Fruit fly (Drosophila melanogaster) whole organism, embryonic: ENCODE results near the gene Ask1.
A peak's percentile ranks its signal among the peaks of the same experiment; 100 is the strongest.

Experiments used
- CG10209 ChIP-seq: fragments of 200-800 bp; sonication (Bioruptor generic); optimal IDR thresholded peaks from 3 replicates; lab custom pipeline; 2017; ENCODE audit warnings: missing biosample characterization, mild to moderate bottlenecking, missing genetic modification characterization, missing genetic modification reagents
- CG1024 ChIP-seq: fragments of 200-800 bp; sonication (Bioruptor generic); IDR thresholded peaks from 2 replicates; pipeline ENCODE4 v1.3.6; 2022; ENCODE audit warnings: missing biosample characterization, missing genetic modification characterization
- CG11247 ChIP-seq: fragments of 200-800 bp; sonication (Bioruptor generic); IDR thresholded peaks from 2 replicates; pipeline ENCODE4 v1.3.6; 2022; ENCODE audit warnings: missing biosample characterization, missing genetic modification characterization
- CG12104 ChIP-seq: fragments of 200-800 bp; sonication (Bioruptor generic); optimal IDR thresholded peaks from 3 replicates; lab custom pipeline; 2016; ENCODE audit warnings: missing biosample characterization, missing genetic modification characterization
- CG12155 ChIP-seq: fragments of 200-800 bp; sonication (Bioruptor generic); optimal IDR thresholded peaks from 3 replicates; lab custom pipeline; 2016; ENCODE audit warnings: missing biosample characterization, missing genetic modification characterization
- CG12219 ChIP-seq: fragments of 200-800 bp; sonication (Bioruptor generic); optimal IDR thresholded peaks from 3 replicates; lab custom pipeline; 2018; ENCODE audit warnings: missing biosample characterization, mild to moderate bottlenecking, missing genetic modification characterization
- CG12942 ChIP-seq: fragments of 200-800 bp; sonication (Bioruptor generic); optimal IDR thresholded peaks from 3 replicates; lab custom pipeline; 2016; ENCODE audit warnings: missing biosample characterization, missing genetic modification characterization
- CG13894 ChIP-seq: fragments of 200-800 bp; sonication (Bioruptor generic); optimal IDR thresholded peaks from 3 replicates; lab custom pipeline; 2018; ENCODE audit warnings: missing biosample characterization, mild to moderate bottlenecking, missing genetic modification characterization, moderate library complexity
- CG14050 ChIP-seq: fragments of 200-800 bp; sonication (Bioruptor generic); IDR thresholded peaks from 3 replicates; pipeline ENCODE4 v1.3.6; 2022; ENCODE audit warnings: missing biosample characterization, missing genetic modification characterization
- CG15269 ChIP-seq: fragments of 200-800 bp; sonication (Bioruptor generic); optimal IDR thresholded peaks from 2 replicates; lab custom pipeline; 2018; ENCODE audit warnings: missing biosample characterization, mild to moderate bottlenecking, missing genetic modification characterization, moderate library complexity
- CG2120 ChIP-seq: fragments of 200-800 bp; sonication (Bioruptor generic); optimal IDR thresholded peaks from 3 replicates; lab custom pipeline; 2016; ENCODE audit warnings: missing biosample characterization, missing genetic modification characterization
- CG3163 ChIP-seq: fragments of 200-800 bp; sonication (Bioruptor generic); optimal IDR thresholded peaks from 3 replicates; lab custom pipeline; 2016; ENCODE audit warnings: missing biosample characterization, missing genetic modification characterization
- CG3281 ChIP-seq: fragments of 200-800 bp; sonication (Bioruptor generic); optimal IDR thresholded peaks from 3 replicates; lab custom pipeline; 2017; ENCODE audit warnings: missing biosample characterization, mild to moderate bottlenecking, missing genetic modification characterization
- CG3407 ChIP-seq: fragments of 200-800 bp; sonication (Bioruptor generic); optimal IDR thresholded peaks from 2 replicates; lab custom pipeline; 2018; ENCODE audit warnings: missing biosample characterization, mild to moderate bottlenecking, missing genetic modification characterization
- CG4707 ChIP-seq: fragments of 200-800 bp; sonication (Bioruptor generic); optimal IDR thresholded peaks from 2 replicates; lab custom pipeline; 2018; ENCODE audit warnings: missing biosample characterization, mild to moderate bottlenecking, missing genetic modification characterization, moderate library complexity
- CG4730 ChIP-seq: fragments of 200-800 bp; sonication (Bioruptor generic); IDR thresholded peaks from 2 replicates; pipeline ENCODE4 v1.3.6; 2022; ENCODE audit warnings: missing biosample characterization, missing genetic modification characterization
- CG6765 ChIP-seq: fragments of 200-800 bp; sonication (Bioruptor generic); optimal IDR thresholded peaks from 3 replicates; lab custom pipeline; 2017; ENCODE audit warnings: missing biosample characterization, mild to moderate bottlenecking, missing genetic modification characterization
- CG7271 ChIP-seq: fragments of 200-800 bp; sonication (Bioruptor generic); optimal IDR thresholded peaks from 2 replicates; lab custom pipeline; 2018; ENCODE audit warnings: missing biosample characterization, mild to moderate bottlenecking, missing genetic modification characterization, moderate library complexity
- CG7357 ChIP-seq: fragments of 200-800 bp; sonication (Bioruptor generic); IDR thresholded peaks from 3 replicates; pipeline ENCODE4 v1.3.6; 2022; ENCODE audit warnings: missing biosample characterization, missing genetic modification characterization
- CG7839 ChIP-seq: fragments of 200-800 bp; sonication (Bioruptor generic); optimal IDR thresholded peaks from 3 replicates; lab custom pipeline; 2018; ENCODE audit warnings: missing biosample characterization, mild to moderate bottlenecking, missing genetic modification characterization, moderate library complexity
- CG7928 ChIP-seq: fragments of 200-800 bp; sonication (Bioruptor generic); optimal IDR thresholded peaks from 2 replicates; lab custom pipeline; 2017; ENCODE audit warnings: missing biosample characterization, mild to moderate bottlenecking, missing genetic modification characterization
- CG8359 ChIP-seq: fragments of 200-800 bp; sonication (Bioruptor generic); optimal IDR thresholded peaks from 2 replicates; lab custom pipeline; 2017; ENCODE audit warnings: missing biosample characterization, mild to moderate bottlenecking, missing genetic modification characterization, borderline replicate concordance
- ERR ChIP-seq: fragments of 200-800 bp; sonication (Bioruptor generic); optimal IDR thresholded peaks from 2 replicates; lab custom pipeline; 2016; ENCODE audit warnings: missing biosample characterization, missing genetic modification characterization
- Fer1 ChIP-seq: fragments of 200-800 bp; sonication (Bioruptor generic); optimal IDR thresholded peaks from 2 replicates; lab custom pipeline; 2017; ENCODE audit warnings: missing biosample characterization, mild to moderate bottlenecking, missing genetic modification characterization
- Gsc ChIP-seq: fragments of 200-800 bp; sonication (Bioruptor generic); IDR thresholded peaks from 2 replicates; pipeline ENCODE4 v1.3.6; 2022; ENCODE audit warnings: missing biosample characterization, missing genetic modification characterization
- Max ChIP-seq: fragments of 200-800 bp; sonication (Bioruptor generic); optimal IDR thresholded peaks from 2 replicates; lab custom pipeline; 2016; ENCODE audit warnings: missing biosample characterization, mild to moderate bottlenecking, missing genetic modification characterization
- Meics ChIP-seq: fragments of 200-800 bp; sonication (Bioruptor generic); optimal IDR thresholded peaks from 2 replicates; lab custom pipeline; 2017; ENCODE audit warnings: missing biosample characterization, mild to moderate bottlenecking, missing genetic modification characterization
- NFAT ChIP-seq: fragments of 200-800 bp; sonication (Bioruptor generic); IDR thresholded peaks from 2 replicates; pipeline ENCODE4 v1.3.6; 2022; ENCODE audit warnings: missing biosample characterization, missing genetic modification characterization
- NfI ChIP-seq: fragments of 200-800 bp; sonication (Bioruptor generic); optimal IDR thresholded peaks from 3 replicates; lab custom pipeline; 2018; ENCODE audit warnings: missing biosample characterization, mild to moderate bottlenecking, missing genetic modification characterization, moderate library complexity
- Opbp ChIP-seq: fragments of 200-800 bp; sonication (Bioruptor generic); IDR thresholded peaks from 3 replicates; pipeline ENCODE4 v1.3.6; 2022; ENCODE audit warnings: missing biosample characterization, missing genetic modification characterization; ENCODE audit not compliant: partially characterized antibody
- Optix ChIP-seq: fragments of 200-800 bp; sonication (Bioruptor generic); IDR thresholded peaks from 3 replicates; pipeline ENCODE4 v1.3.6; 2022; ENCODE audit warnings: missing biosample characterization, missing genetic modification characterization
- Ptx1 ChIP-seq: fragments of 200-800 bp; sonication (Bioruptor generic); IDR thresholded peaks from 2 replicates; pipeline ENCODE4 v1.3.6; 2022; ENCODE audit warnings: missing biosample characterization, missing genetic modification characterization
- Stat92E ChIP-seq, 3 experiments: fragments of >200 bp in 2 of 3; fragments of 200-800 bp in 1 of 3; sonication (Bioruptor generic) in 1 of 3; optimal IDR thresholded peaks; 2 replicates each; lab custom pipeline; 2017 to 2019; ENCODE audit warnings: missing biosample characterization in 3 of 3, missing genetic modification characterization in 3 of 3, mild to moderate bottlenecking in 1 of 3, moderate library complexity in 1 of 3
- Vsx1 ChIP-seq: fragments of 200-800 bp; sonication (Bioruptor generic); optimal IDR thresholded peaks from 2 replicates; lab custom pipeline; 2017; ENCODE audit warnings: missing biosample characterization, mild to moderate bottlenecking, missing genetic modification characterization, missing genetic modification reagents
- ara ChIP-seq: fragments of 200-800 bp; sonication (Bioruptor generic); IDR thresholded peaks from 2 replicates; pipeline ENCODE4 v1.3.6; 2022; ENCODE audit warnings: missing biosample characterization, missing genetic modification characterization
- chinmo ChIP-seq: fragments of 200-800 bp; sonication (Bioruptor generic); IDR thresholded peaks from 4 replicates; pipeline ENCODE4 v1.3.6; 2022; ENCODE audit warnings: missing biosample characterization, missing genetic modification characterization; ENCODE audit not compliant: partially characterized antibody
- cwo ChIP-seq: fragments of 200-800 bp; sonication (Bioruptor generic); optimal IDR thresholded peaks from 3 replicates; lab custom pipeline; 2017; ENCODE audit warnings: missing biosample characterization, missing genetic modification characterization, mild to moderate bottlenecking, moderate library complexity, missing genetic modification reagents
- dan ChIP-seq: fragments of 200-800 bp; sonication (Bioruptor generic); IDR thresholded peaks from 2 replicates; pipeline ENCODE4 v1.3.6; 2022; ENCODE audit warnings: missing biosample characterization, missing genetic modification characterization
- danr ChIP-seq: fragments of 200-800 bp; sonication (Bioruptor generic); IDR thresholded peaks from 2 replicates; pipeline ENCODE4 v1.3.6; 2022; ENCODE audit warnings: missing biosample characterization, missing genetic modification characterization
- dm ChIP-seq: fragments of 200-800 bp; sonication (Bioruptor generic); optimal IDR thresholded peaks from 3 replicates; lab custom pipeline; 2016; ENCODE audit warnings: missing biosample characterization, missing genetic modification characterization
- dmrt11E ChIP-seq: fragments of 200-800 bp; sonication (Bioruptor generic); optimal IDR thresholded peaks from 3 replicates; lab custom pipeline; 2018; ENCODE audit warnings: missing biosample characterization, mild to moderate bottlenecking, missing genetic modification characterization, moderate library complexity
- fd102C ChIP-seq: fragments of 200-800 bp; sonication (Bioruptor generic); optimal IDR thresholded peaks from 2 replicates; lab custom pipeline; 2018; ENCODE audit warnings: missing biosample characterization, mild to moderate bottlenecking, missing genetic modification characterization, moderate library complexity
- gcm2 ChIP-seq: fragments of 200-800 bp; sonication (Bioruptor generic); optimal IDR thresholded peaks from 2 replicates; lab custom pipeline; 2016; ENCODE audit warnings: missing biosample characterization, missing genetic modification characterization
- grn ChIP-seq: fragments of 200-800 bp; sonication (Bioruptor generic); optimal IDR thresholded peaks from 3 replicates; lab custom pipeline; 2017; ENCODE audit warnings: missing biosample characterization, missing genetic modification characterization
- h ChIP-seq: fragments of >200 bp; optimal IDR thresholded peaks from 2 replicates; lab custom pipeline; 2017
- luna ChIP-seq: fragments of 200-800 bp; sonication (Bioruptor generic); optimal IDR thresholded peaks from 2 replicates; lab custom pipeline; 2016; ENCODE audit warnings: missing biosample characterization, missing genetic modification characterization
- pan ChIP-seq, 4 experiments: fragments of >200 bp in 3 of 4; fragments of 200-800 bp in 1 of 4; sonication (Bioruptor generic) in 1 of 4; optimal IDR thresholded peaks in 3 of 4; IDR thresholded peaks in 1 of 4; 2 replicates each; pipeline versions ENCODE4 v1.3.6 to Lab custom; 2017 to 2022; ENCODE audit warnings: missing biosample characterization in 2 of 4, missing genetic modification characterization in 2 of 4, mixed read lengths in 1 of 4
- peb ChIP-seq: fragments of 200-800 bp; sonication (Bioruptor generic); IDR thresholded peaks from 2 replicates; pipeline ENCODE4 v1.3.6; 2022; ENCODE audit warnings: missing biosample characterization, missing genetic modification characterization
- pfk ChIP-seq: fragments of 200-800 bp; sonication (Bioruptor generic); optimal IDR thresholded peaks from 2 replicates; lab custom pipeline; 2018; ENCODE audit warnings: missing biosample characterization, mild to moderate bottlenecking, missing genetic modification characterization, moderate library complexity
- pho ChIP-seq: fragments of 200-800 bp; sonication (Bioruptor generic); optimal IDR thresholded peaks from 2 replicates; lab custom pipeline; 2016; ENCODE audit warnings: missing biosample characterization, missing genetic modification characterization
- tup ChIP-seq: fragments of 200-800 bp; sonication (Bioruptor generic); optimal IDR thresholded peaks from 2 replicates; lab custom pipeline; 2016; ENCODE audit warnings: missing biosample characterization, mild to moderate bottlenecking, missing genetic modification characterization, moderate library complexity

Ask1 gene

DNA sequence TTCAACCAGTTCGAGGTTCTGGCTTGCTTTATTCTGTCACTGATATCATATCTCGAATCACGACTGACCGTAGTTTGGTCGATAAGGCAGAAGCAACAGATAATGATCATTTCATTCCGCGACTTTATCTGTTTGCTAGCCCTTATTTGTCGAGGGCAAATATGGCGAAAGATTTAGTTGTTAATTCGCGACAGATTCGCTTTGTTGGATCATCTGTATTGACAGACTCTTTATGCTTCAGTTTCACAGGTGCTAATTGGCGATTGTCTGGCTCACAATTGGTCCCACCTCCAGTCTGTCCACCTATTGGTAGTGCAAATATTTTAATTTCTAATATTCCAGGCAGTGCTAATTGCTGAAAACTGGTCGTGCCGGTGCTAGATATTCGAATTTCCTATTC lies 44.8 kb downstream of the Ask1 start (continued):
- no peak for TF ChIP-seq ara
- no peak for TF ChIP-seq luna (GFP tag; lab: Kevin White, UChicago)
- no peak for TF ChIP-seq Max
- no peak for TF ChIP-seq CG3281 (GFP tag; lab: Kevin White, UChicago)
- TF ChIP-seq Ptx1 (GFP tag; lab: Robert Waterston, UW), result no peak
- no peak for TF ChIP-seq CG3407 (GFP tag; lab: Kevin White, UChicago)
- TF ChIP-seq CG12942 (GFP tag; lab: Kevin White, UChicago), result no peak
- TF ChIP-seq CG2120 (GFP tag; lab: Kevin White, UChicago), result peak; percentile 48
- TF ChIP-seq h (lab: Kevin White, UChicago), result no peak
- TF ChIP-seq CG7271 (tag; lab: Kevin White, UChicago), result no peak
- no peak for TF ChIP-seq NfI (GFP tag; lab: Kevin White, UChicago)
- no peak for TF ChIP-seq danr (GFP tag; lab: Robert Waterston, UW)
- no peak for TF ChIP-seq CG1024 (GFP tag; lab: Robert Waterston, UW)
- peak; percentile 48 for TF ChIP-seq CG6765
- no peak for TF ChIP-seq CG8359 (GFP tag; lab: Kevin White, UChicago)
- TF ChIP-seq CG12219 (GFP tag; lab: Kevin White, UChicago), result no peak
- peak; percentile 14 for TF ChIP-seq grn (GFP tag; lab: Kevin White, UChicago)
- TF ChIP-seq tup (GFP tag; lab: Kevin White, UChicago), result no peak
- TF ChIP-seq gcm2 (GFP tag; lab: Kevin White, UChicago), result no peak
- TF ChIP-seq CG3163 (GFP tag; lab: Kevin White, UChicago), result no peak
- TF ChIP-seq Gsc (GFP tag; lab: Robert Waterston, UW), result no peak
- no peak for TF ChIP-seq dmrt11E (tag; lab: Kevin White, UChicago)
- TF ChIP-seq CG7928 (GFP tag; lab: Kevin White, UChicago), result no peak
- peak; percentile 49 for TF ChIP-seq Meics
- TF ChIP-seq Fer1 (GFP tag; lab: Kevin White, UChicago), result no peak
- no peak for TF ChIP-seq CG12155 (GFP tag; lab: Kevin White, UChicago)
- TF ChIP-seq Stat92E (GFP tag; optimal IDR thresholded peaks at IDR 0.05; lab: Kevin White, UChicago), result no peak
- TF ChIP-seq pho (GFP tag; lab: Kevin White, UChicago), result no peak
- TF ChIP-seq dan (GFP tag; lab: Robert Waterston, UW), result no peak
- no peak for TF ChIP-seq Opbp
- no peak for TF ChIP-seq Vsx1 (GFP tag; lab: Kevin White, UChicago)
- TF ChIP-seq CG14050 (GFP tag; lab: Robert Waterston, UW), result no peak
- TF ChIP-seq dm (GFP tag; lab: Kevin White, UChicago), result no peak
- TF ChIP-seq fd102C (GFP tag; lab: Kevin White, UChicago), result no peak
- no peak for TF ChIP-seq CG11247 (GFP tag; lab: Robert Waterston, UW)
- TF ChIP-seq CG7357 (GFP tag; lab: Robert Waterston, UW), result no peak
- TF ChIP-seq cwo (GFP tag; lab: Kevin White, UChicago), result peak; percentile 8
- TF ChIP-seq NFAT (GFP tag; lab: Robert Waterston, UW), result no peak
- TF ChIP-seq ERR (GFP tag; lab: Kevin White, UChicago), result no peak
- TF ChIP-seq pfk, result no peak
- no peak for TF ChIP-seq pan (optimal IDR thresholded peaks at IDR 0.05; lab: Kevin White, UChicago)
- TF ChIP-seq pan (GFP tag; optimal IDR thresholded peaks at IDR 0.05 in 1 of 2, IDR thresholded peaks at IDR 0.05 in 1 of 2), result no peak
- no peak for TF ChIP-seq CG12104 (GFP tag; lab: Kevin White, UChicago)
- TF ChIP-seq chinmo (GFP tag; lab: Robert Waterston, UW), result no peak
- no peak for TF ChIP-seq CG15269
- TF ChIP-seq CG10209, result peak; percentile 4
- TF ChIP-seq CG4707, result no peak
- no peak for TF ChIP-seq CG4730 (GFP tag; lab: Robert Waterston, UW)
- no peak for TF ChIP-seq peb
- TF ChIP-seq Optix (GFP tag; lab: Robert Waterston, UW), result no peak
- TF ChIP-seq CG13894 (tag; lab: Kevin White, UChicago), result no peak
- TF ChIP-seq CG7839 (tag; lab: Kevin White, UChicago), result no peak
